Fruit fly (Drosophila melanogaster) whole organism, embryonic: Measurements from ENCODE around the gene RpS26.

Experiments
- Ada2b ChIP-seq: fragments of 200-800 bp; sonication (Bioruptor generic); IDR thresholded peaks from 2 replicates; pipeline ENCODE4 v1.3.6; 2022; ENCODE audit warnings: missing biosample characterization, missing genetic modification characterization
- Bdp1 ChIP-seq: fragments of 200-800 bp; sonication (Bioruptor generic); optimal IDR thresholded peaks from 3 replicates; lab custom pipeline; 2016; ENCODE audit warnings: missing biosample characterization, missing genetic modification characterization
- Bteb2 ChIP-seq: fragments of 200-800 bp; sonication (Bioruptor generic); optimal IDR thresholded peaks from 2 replicates; lab custom pipeline; 2016; ENCODE audit warnings: missing biosample characterization, missing genetic modification characterization
- CG10209 ChIP-seq: fragments of 200-800 bp; sonication (Bioruptor generic); optimal IDR thresholded peaks from 3 replicates; lab custom pipeline; 2017; ENCODE audit warnings: missing biosample characterization, mild to moderate bottlenecking, missing genetic modification characterization, missing genetic modification reagents
- CG10431 ChIP-seq: fragments of 200-800 bp; sonication (Bioruptor generic); optimal IDR thresholded peaks from 3 replicates; lab custom pipeline; 2018; ENCODE audit warnings: missing biosample characterization, mild to moderate bottlenecking, missing genetic modification characterization
- CG12071 ChIP-seq: fragments of 200-800 bp; sonication (Bioruptor generic); optimal IDR thresholded peaks from 3 replicates; lab custom pipeline; 2018; ENCODE audit warnings: missing biosample characterization, mild to moderate bottlenecking, missing genetic modification characterization
- CG13287 ChIP-seq: fragments of 200-800 bp; sonication (Bioruptor generic); IDR thresholded peaks from 2 replicates; pipeline ENCODE4 v1.3.6; 2022; ENCODE audit warnings: missing biosample characterization, missing genetic modification characterization; ENCODE audit not compliant: partially characterized antibody
- CG13424 ChIP-seq: fragments of 200-800 bp; sonication (Bioruptor generic); optimal IDR thresholded peaks from 2 replicates; lab custom pipeline; 2019; ENCODE audit warnings: missing biosample characterization, mild to moderate bottlenecking, missing genetic modification characterization, moderate library complexity
- CG14441 ChIP-seq: fragments of 200-800 bp; sonication (Bioruptor generic); IDR thresholded peaks from 2 replicates; pipeline ENCODE4 v1.3.6; 2022; ENCODE audit warnings: missing biosample characterization, missing genetic modification characterization
- CG15479 ChIP-seq: fragments of 200-800 bp; sonication (Bioruptor generic); optimal IDR thresholded peaks from 3 replicates; lab custom pipeline; 2019; ENCODE audit warnings: missing biosample characterization, mild to moderate bottlenecking, missing genetic modification characterization, moderate library complexity
- CG17361 ChIP-seq: fragments of 200-800 bp; sonication (Bioruptor generic); IDR thresholded peaks from 3 replicates; pipeline ENCODE4 v1.3.6; 2022; ENCODE audit warnings: missing biosample characterization, missing genetic modification characterization
- CG2199 ChIP-seq: fragments of 200-800 bp; sonication (Bioruptor generic); IDR thresholded peaks from 3 replicates; pipeline ENCODE4 v1.3.6; 2022; ENCODE audit warnings: missing biosample characterization, missing genetic modification characterization
- CG2202 ChIP-seq: fragments of 200-800 bp; sonication (Bioruptor generic); optimal IDR thresholded peaks from 2 replicates; lab custom pipeline; 2018; ENCODE audit warnings: missing biosample characterization, mild to moderate bottlenecking, missing genetic modification characterization
- CG31388 ChIP-seq: fragments of 200-800 bp; sonication (Bioruptor generic); optimal IDR thresholded peaks from 2 replicates; lab custom pipeline; 2016; ENCODE audit warnings: missing biosample characterization, missing genetic modification characterization
- CG33213 ChIP-seq: fragments of 200-800 bp; sonication (Bioruptor generic); optimal IDR thresholded peaks from 3 replicates; lab custom pipeline; 2016; ENCODE audit warnings: missing biosample characterization, missing genetic modification characterization
- CG42726 ChIP-seq: fragments of 200-800 bp; sonication (Bioruptor generic); IDR thresholded peaks from 2 replicates; pipeline ENCODE4 v1.3.6; 2022; ENCODE audit warnings: missing biosample characterization, missing genetic modification characterization; ENCODE audit not compliant: partially characterized antibody
- CG4360 ChIP-seq: fragments of 200-800 bp; sonication (Bioruptor generic); IDR thresholded peaks from 2 replicates; pipeline ENCODE4 v1.3.6; 2022; ENCODE audit warnings: missing biosample characterization, missing genetic modification characterization
- CG5953 ChIP-seq: fragments of 200-800 bp; sonication (Bioruptor generic); IDR thresholded peaks from 2 replicates; pipeline ENCODE4 v1.3.6; 2022; ENCODE audit warnings: missing biosample characterization, missing genetic modification characterization
- CG7839 ChIP-seq: fragments of 200-800 bp; sonication (Bioruptor generic); optimal IDR thresholded peaks from 3 replicates; lab custom pipeline; 2018; ENCODE audit warnings: missing biosample characterization, mild to moderate bottlenecking, missing genetic modification characterization, moderate library complexity
- CG8478 ChIP-seq: fragments of >200 bp; optimal IDR thresholded peaks from 2 replicates; lab custom pipeline; 2018
- CG9215 ChIP-seq: fragments of 200-800 bp; sonication (Bioruptor generic); IDR thresholded peaks from 2 replicates; pipeline ENCODE4 v1.3.6; 2022; ENCODE audit warnings: missing biosample characterization, missing genetic modification characterization
- D ChIP-seq, 2 experiments: fragments of 200-800 bp in 1 of 2; fragments of >200 bp in 1 of 2; sonication (Bioruptor generic) in 1 of 2; optimal IDR thresholded peaks; 2 replicates in 1 of 2; 3 replicates in 1 of 2; lab custom pipeline; 2017; ENCODE audit warnings: mild to moderate bottlenecking in 1 of 2, missing biosample characterization in 1 of 2, missing genetic modification characterization in 1 of 2, missing genetic modification reagents in 1 of 2
- Dip2 ChIP-seq: fragments of 200-800 bp; sonication (Bioruptor generic); IDR thresholded peaks from 2 replicates; pipeline ENCODE4 v1.3.6; 2022; ENCODE audit warnings: missing biosample characterization, missing genetic modification characterization
- Eip74EF ChIP-seq, 2 experiments: fragments of 200-800 bp in 1 of 2; fragments of >200 bp in 1 of 2; sonication (Bioruptor generic) in 1 of 2; optimal IDR thresholded peaks; 2 replicates each; lab custom pipeline; 2017 to 2019; ENCODE audit warnings: missing biosample characterization in 2 of 2, missing genetic modification characterization in 2 of 2, mild to moderate bottlenecking in 1 of 2, moderate library complexity in 1 of 2
- Ets65A ChIP-seq: fragments of 200-800 bp; sonication (Bioruptor generic); peaks from one replicate; lab custom pipeline; 2016; ENCODE audit warnings: missing biosample characterization, missing genetic modification characterization
- HLH3B ChIP-seq: fragments of 200-800 bp; sonication (Bioruptor generic); IDR thresholded peaks from 2 replicates; pipeline ENCODE4 v1.3.6; 2022; ENCODE audit warnings: missing biosample characterization, missing genetic modification characterization
- Lpt ChIP-seq: fragments of >200 bp; optimal IDR thresholded peaks from 2 replicates; lab custom pipeline; 2018; ENCODE audit warnings: missing biosample characterization, missing genetic modification characterization
- NfI ChIP-seq: fragments of 200-800 bp; sonication (Bioruptor generic); optimal IDR thresholded peaks from 3 replicates; lab custom pipeline; 2018; ENCODE audit warnings: missing biosample characterization, mild to moderate bottlenecking, missing genetic modification characterization, moderate library complexity
- Rx ChIP-seq: fragments of 200-800 bp; sonication (Bioruptor generic); IDR thresholded peaks from 2 replicates; pipeline ENCODE4 v1.3.6; 2022; ENCODE audit warnings: missing biosample characterization, missing genetic modification characterization
- Sry-δ ChIP-seq: fragments of 200-800 bp; sonication (Bioruptor generic); optimal IDR thresholded peaks from 2 replicates; lab custom pipeline; 2016; ENCODE audit warnings: missing biosample characterization, missing genetic modification characterization
- YL-1 ChIP-seq: fragments of 200-800 bp; sonication (Bioruptor generic); optimal IDR thresholded peaks from 3 replicates; lab custom pipeline; 2017; ENCODE audit warnings: missing biosample characterization, mild to moderate bottlenecking, missing genetic modification characterization
- al ChIP-seq: fragments of 200-800 bp; sonication (Bioruptor generic); IDR thresholded peaks from 2 replicates; pipeline ENCODE4 v1.3.6; 2022; ENCODE audit warnings: missing biosample characterization, missing genetic modification characterization
- btn ChIP-seq: fragments of 200-800 bp; sonication (Bioruptor generic); optimal IDR thresholded peaks from 2 replicates; lab custom pipeline; 2016; ENCODE audit warnings: missing biosample characterization, missing genetic modification characterization
- caup ChIP-seq: fragments of 200-800 bp; sonication (Bioruptor generic); optimal IDR thresholded peaks from 3 replicates; lab custom pipeline; 2017; ENCODE audit warnings: missing biosample characterization, mild to moderate bottlenecking, missing genetic modification characterization, moderate library complexity; ENCODE audit not compliant: severe bottlenecking
- grn ChIP-seq: fragments of 200-800 bp; sonication (Bioruptor generic); optimal IDR thresholded peaks from 3 replicates; lab custom pipeline; 2017; ENCODE audit warnings: missing biosample characterization, missing genetic modification characterization
- gsb-n ChIP-seq: fragments of 200-800 bp; sonication (Bioruptor generic); optimal IDR thresholded peaks from 3 replicates; lab custom pipeline; 2018; ENCODE audit warnings: missing biosample characterization, mild to moderate bottlenecking, missing genetic modification characterization
- lola ChIP-seq, 3 experiments: fragments of >200 bp in 2 of 3; fragments of 200-800 bp in 1 of 3; sonication (Bioruptor generic) in 1 of 3; optimal IDR thresholded peaks; 2 replicates each; lab custom pipeline; 2017 to 2019; ENCODE audit warnings: missing biosample characterization in 3 of 3, missing genetic modification characterization in 3 of 3, mild to moderate bottlenecking in 1 of 3, moderate library complexity in 1 of 3
- oc ChIP-seq: fragments of 200-800 bp; sonication (Bioruptor generic); optimal IDR thresholded peaks from 2 replicates; lab custom pipeline; 2018; ENCODE audit warnings: missing biosample characterization, mild to moderate bottlenecking, missing genetic modification characterization, moderate library complexity
- pb ChIP-seq: fragments of 200-800 bp; sonication (Bioruptor generic); optimal IDR thresholded peaks from 3 replicates; lab custom pipeline; 2016; ENCODE audit warnings: missing biosample characterization, missing genetic modification characterization
- pho ChIP-seq: fragments of 200-800 bp; sonication (Bioruptor generic); optimal IDR thresholded peaks from 2 replicates; lab custom pipeline; 2016; ENCODE audit warnings: missing biosample characterization, missing genetic modification characterization
- pzg ChIP-seq: fragments of 200-800 bp; sonication (Bioruptor generic); optimal IDR thresholded peaks from 3 replicates; lab custom pipeline; 2018; ENCODE audit warnings: missing biosample characterization, mild to moderate bottlenecking, missing genetic modification characterization, moderate library complexity
- scrt ChIP-seq: fragments of 200-800 bp; sonication (Bioruptor generic); optimal IDR thresholded peaks from 2 replicates; lab custom pipeline; 2018; ENCODE audit warnings: missing biosample characterization, mild to moderate bottlenecking, missing genetic modification characterization, moderate library complexity
- sens ChIP-seq: fragments of 200-800 bp; sonication (Bioruptor generic); peaks from one replicate; lab custom pipeline; 2016; ENCODE audit warnings: missing biosample characterization, missing genetic modification characterization
- sr ChIP-seq: fragments of 200-800 bp; sonication (Bioruptor generic); IDR thresholded peaks from 3 replicates; pipeline ENCODE4 v1.3.6; 2022; ENCODE audit warnings: missing biosample characterization, missing genetic modification characterization
- tgo ChIP-seq: fragments of 200-800 bp; sonication (Bioruptor generic); IDR thresholded peaks from 3 replicates; pipeline ENCODE4 v1.3.6; 2022; ENCODE audit warnings: missing biosample characterization, missing genetic modification characterization
- tin ChIP-seq: fragments of 200-800 bp; sonication (Bioruptor generic); optimal IDR thresholded peaks from 3 replicates; lab custom pipeline; 2016; ENCODE audit warnings: missing biosample characterization, missing genetic modification characterization
- tna ChIP-seq: fragments of 200-800 bp; sonication (Bioruptor generic); IDR thresholded peaks from 2 replicates; pipeline ENCODE4 v1.3.6; 2022; ENCODE audit warnings: missing biosample characterization, missing genetic modification characterization; ENCODE audit not compliant: partially characterized antibody
- vvl ChIP-seq: fragments of 200-800 bp; sonication (Bioruptor generic); IDR thresholded peaks from 2 replicates; pipeline ENCODE4 v1.3.6; 2022; ENCODE audit warnings: missing biosample characterization, missing genetic modification characterization
- wdn ChIP-seq: fragments of 200-800 bp; sonication (Bioruptor generic); IDR thresholded peaks from 2 replicates; pipeline ENCODE4 v1.3.6; 2022; ENCODE audit warnings: missing biosample characterization, missing genetic modification characterization
- wor ChIP-seq: fragments of 200-800 bp; sonication (Bioruptor generic); IDR thresholded peaks from 2 replicates; pipeline ENCODE4 v1.3.6; 2022; ENCODE audit warnings: missing biosample characterization, missing genetic modification characterization
- zfh1 ChIP-seq: fragments of 200-800 bp; sonication (Bioruptor generic); IDR thresholded peaks from 3 replicates; pipeline ENCODE4 v1.3.6; 2022; ENCODE audit warnings: missing biosample characterization, missing genetic modification characterization

RpS26 gene

dm6 chr2L:18477455-18477854 is 34.4 kb upstream of the RpS26 start (continued):
- peak; percentile 87 for TF ChIP-seq CG10209
- peak; percentile 90 for TF ChIP-seq CG13424
- peak; percentile 96 for TF ChIP-seq HLH3B (GFP tag; lab: Robert Waterston, UW)
- TF ChIP-seq Rx (GFP tag; lab: Robert Waterston, UW): no peak; the same call in 1 of the 2 replicates
- TF ChIP-seq CG10431 (GFP tag; lab: Kevin White, UChicago): peak; percentile 88
- TF ChIP-seq CG7839 (tag; lab: Kevin White, UChicago): peak; percentile 96
- peak; percentile 63 for TF ChIP-seq CG31388 (GFP tag; lab: Kevin White, UChicago)
- peak; percentile 56 for TF ChIP-seq YL-1
- TF ChIP-seq pb (GFP tag; lab: Kevin White, UChicago): no peak
- no peak for TF ChIP-seq pzg (GFP tag; lab: Kevin White, UChicago)
- peak in 1 of 2 experiments; percentile 91 for TF ChIP-seq Eip74EF (GFP tag; optimal IDR thresholded peaks at IDR 0.05; lab: Kevin White, UChicago)
- no peak for TF ChIP-seq Bteb2 (GFP tag; lab: Kevin White, UChicago)
- TF ChIP-seq vvl: peak; percentile 97
- TF ChIP-seq pho: peak; percentile 21
- no peak for TF ChIP-seq btn
- peak; percentile 91 for TF ChIP-seq CG2199 (GFP tag; lab: Robert Waterston, UW)
- TF ChIP-seq gsb-n: peak; percentile 97
- peak; percentile 93 for TF ChIP-seq tgo
- TF ChIP-seq CG15479: no peak
- peak; percentile 83 for TF ChIP-seq caup (GFP tag; lab: Kevin White, UChicago)
- TF ChIP-seq al: peak; percentile 84
- no peak for TF ChIP-seq CG33213 (GFP tag; lab: Kevin White, UChicago)
- peak; percentile 78 for TF ChIP-seq NfI (GFP tag; lab: Kevin White, UChicago)
- TF ChIP-seq wor (GFP tag; lab: Robert Waterston, UW): peak; percentile 87
- no peak for TF ChIP-seq scrt (GFP tag; lab: Kevin White, UChicago)
- TF ChIP-seq D (optimal IDR thresholded peaks at IDR 0.05; lab: Kevin White, UChicago): no peak
- TF ChIP-seq D (GFP tag; optimal IDR thresholded peaks at IDR 0.05; lab: Kevin White, UChicago): peak; percentile 89
- peak; percentile 95 for TF ChIP-seq oc (tag; lab: Kevin White, UChicago)
- no peak for TF ChIP-seq CG42726 (GFP tag; lab: Robert Waterston, UW)
- TF ChIP-seq lola (GFP tag; optimal IDR thresholded peaks at IDR 0.05; lab: Kevin White, UChicago): peak in 1 of 3 experiments; percentile 95
- no peak for TF ChIP-seq CG13287 (GFP tag; lab: Robert Waterston, UW)
- no peak for TF ChIP-seq Bdp1 (GFP tag; lab: Kevin White, UChicago)
- no peak for TF ChIP-seq tna (GFP tag; lab: Robert Waterston, UW)
- TF ChIP-seq sr (GFP tag; lab: Robert Waterston, UW): no peak; the same call in 2 of the 3 replicates
- peak; percentile 73 for TF ChIP-seq CG4360 (GFP tag; lab: Robert Waterston, UW)
- no peak for TF ChIP-seq CG8478 (lab: Kevin White, UChicago)
- peak; percentile 37 for TF ChIP-seq grn
- peak; percentile 92 for TF ChIP-seq Ada2b (GFP tag; lab: Robert Waterston, UW)
- TF ChIP-seq CG17361 (GFP tag; lab: Robert Waterston, UW): peak; percentile 94
- peak; percentile 82 for TF ChIP-seq CG14441
- TF ChIP-seq CG12071 (GFP tag; lab: Kevin White, UChicago): peak; percentile 59
- TF ChIP-seq CG9215 (GFP tag; lab: Robert Waterston, UW): peak; percentile 76
- TF ChIP-seq CG5953 (GFP tag; lab: Robert Waterston, UW): no peak; the same call in 1 of the 2 replicates
- no peak for TF ChIP-seq Dip2 (GFP tag; lab: Robert Waterston, UW)
- TF ChIP-seq sens (GFP tag; lab: Kevin White, UChicago): peak; percentile 96
- TF ChIP-seq Ets65A (GFP tag; lab: Kevin White, UChicago): peak; percentile 93
- TF ChIP-seq wdn (GFP tag; lab: Robert Waterston, UW): peak; percentile 75
- no peak for TF ChIP-seq Lpt
- peak; percentile 91 for TF ChIP-seq CG2202 (tag; lab: Kevin White, UChicago)
- peak; percentile 92 for TF ChIP-seq zfh1 (GFP tag; lab: Robert Waterston, UW)
- TF ChIP-seq Sry-δ (GFP tag; lab: Kevin White, UChicago): no peak
- peak; percentile 92 for TF ChIP-seq tin
